Fruit fly (Drosophila melanogaster) whole organism, embryonic: ENCODE results near the gene CG10041.

Source experiments
- Atf3 ChIP-seq: fragments of 200-800 bp; sonication (Bioruptor generic); optimal IDR thresholded peaks from 3 replicates; lab custom pipeline; 2016; ENCODE audit warnings: missing biosample characterization, missing genetic modification characterization
- CG10274 ChIP-seq: fragments of 200-800 bp; sonication (Bioruptor generic); optimal IDR thresholded peaks from 3 replicates; lab custom pipeline; 2017; ENCODE audit warnings: missing biosample characterization, mild to moderate bottlenecking, missing genetic modification characterization
- CG11723 ChIP-seq: fragments of 200-800 bp; sonication (Bioruptor generic); optimal IDR thresholded peaks from 2 replicates; lab custom pipeline; 2017; ENCODE audit warnings: missing biosample characterization, mild to moderate bottlenecking, missing genetic modification characterization
- CG12236 ChIP-seq: fragments of 200-800 bp; sonication (Bioruptor generic); optimal IDR thresholded peaks from 2 replicates; lab custom pipeline; 2016; ENCODE audit warnings: missing biosample characterization, missing genetic modification characterization
- CG13287 ChIP-seq: fragments of 200-800 bp; sonication (Bioruptor generic); IDR thresholded peaks from 2 replicates; pipeline ENCODE4 v1.3.6; 2022; ENCODE audit warnings: missing biosample characterization, missing genetic modification characterization; ENCODE audit not compliant: partially characterized antibody
- CG16815 ChIP-seq: fragments of 200-800 bp; sonication (Bioruptor generic); optimal IDR thresholded peaks from 3 replicates; lab custom pipeline; 2017; ENCODE audit warnings: missing biosample characterization, mild to moderate bottlenecking, missing genetic modification characterization
- CG16863 ChIP-seq: fragments of 200-800 bp; sonication (Bioruptor generic); optimal IDR thresholded peaks from 3 replicates; lab custom pipeline; 2016; ENCODE audit warnings: missing biosample characterization, missing genetic modification characterization
- CG17328 ChIP-seq: fragments of 200-800 bp; sonication (Bioruptor generic); IDR thresholded peaks from 2 replicates; pipeline ENCODE4 v1.3.6; 2022; ENCODE audit warnings: missing biosample characterization, missing genetic modification characterization
- CG17912 ChIP-seq: fragments of 200-800 bp; sonication (Bioruptor generic); optimal IDR thresholded peaks from 2 replicates; lab custom pipeline; 2018; ENCODE audit warnings: missing biosample characterization, mild to moderate bottlenecking, missing genetic modification characterization
- CG18476 ChIP-seq: fragments of 200-800 bp; sonication (Bioruptor generic); optimal IDR thresholded peaks from 2 replicates; lab custom pipeline; 2016; ENCODE audit warnings: missing biosample characterization, mild to moderate bottlenecking, missing genetic modification characterization
- CG34376 ChIP-seq: fragments of 200-800 bp; sonication (Bioruptor generic); optimal IDR thresholded peaks from 2 replicates; lab custom pipeline; 2018; ENCODE audit warnings: missing biosample characterization, mild to moderate bottlenecking, missing genetic modification characterization
- CG6791 ChIP-seq: fragments of 200-800 bp; sonication (Bioruptor generic); IDR thresholded peaks from 3 replicates; pipeline ENCODE4 v1.3.6; 2022; ENCODE audit warnings: missing biosample characterization, missing genetic modification characterization; ENCODE audit not compliant: partially characterized antibody
- CG6813 ChIP-seq: fragments of 200-800 bp; sonication (Bioruptor generic); optimal IDR thresholded peaks from 2 replicates; lab custom pipeline; 2017; ENCODE audit warnings: missing biosample characterization, missing genetic modification characterization, mild to moderate bottlenecking, moderate library complexity, missing genetic modification reagents
- CG7556 ChIP-seq: fragments of 200-800 bp; sonication (Bioruptor generic); optimal IDR thresholded peaks from 2 replicates; lab custom pipeline; 2017; ENCODE audit warnings: missing biosample characterization, mild to moderate bottlenecking, missing genetic modification characterization
- CG7745 ChIP-seq: fragments of 200-800 bp; sonication (Bioruptor generic); optimal IDR thresholded peaks from 2 replicates; lab custom pipeline; 2018; ENCODE audit warnings: missing biosample characterization, mild to moderate bottlenecking, missing genetic modification characterization, moderate library complexity
- CG9609 ChIP-seq: fragments of 200-800 bp; sonication (Bioruptor generic); optimal IDR thresholded peaks from 3 replicates; lab custom pipeline; 2016; ENCODE audit warnings: missing biosample characterization, missing genetic modification characterization
- CG9797 ChIP-seq: fragments of 200-800 bp; sonication (Bioruptor generic); optimal IDR thresholded peaks from 3 replicates; lab custom pipeline; 2018; ENCODE audit warnings: missing biosample characterization, mild to moderate bottlenecking, missing genetic modification characterization
- D19A ChIP-seq: fragments of 200-800 bp; optimal IDR thresholded peaks from 3 replicates; lab custom pipeline; 2019; ENCODE audit warnings: missing biosample characterization, mild to moderate bottlenecking, missing genetic modification characterization, moderate library complexity
- E2f2 ChIP-seq: fragments of 200-800 bp; sonication (Bioruptor generic); IDR thresholded peaks from 2 replicates; pipeline ENCODE4 v1.3.6; 2022; ENCODE audit warnings: missing biosample characterization, missing genetic modification characterization
- Ets65A ChIP-seq: fragments of 200-800 bp; sonication (Bioruptor generic); peaks from one replicate; lab custom pipeline; 2016; ENCODE audit warnings: missing biosample characterization, missing genetic modification characterization
- NC2α ChIP-seq: fragments of 200-800 bp; sonication (Bioruptor generic); optimal IDR thresholded peaks from 2 replicates; lab custom pipeline; 2016; ENCODE audit warnings: missing biosample characterization, missing genetic modification characterization
- Oli ChIP-seq: fragments of 200-800 bp; sonication (Bioruptor generic); optimal IDR thresholded peaks from 2 replicates; lab custom pipeline; 2018; ENCODE audit warnings: missing biosample characterization, mild to moderate bottlenecking, missing genetic modification characterization, moderate library complexity
- Ravus ChIP-seq: fragments of 200-800 bp; sonication (Bioruptor generic); IDR thresholded peaks from 2 replicates; pipeline ENCODE4 v1.3.6; 2022; ENCODE audit warnings: missing biosample characterization, missing genetic modification characterization
- ab ChIP-seq: fragments of 200-800 bp; sonication (Bioruptor generic); optimal IDR thresholded peaks from 2 replicates; lab custom pipeline; 2016; ENCODE audit warnings: missing biosample characterization, missing genetic modification characterization
- amos ChIP-seq: fragments of 200-800 bp; sonication (Bioruptor generic); IDR thresholded peaks from 2 replicates; pipeline ENCODE4 v1.3.6; 2022; ENCODE audit warnings: missing biosample characterization, missing genetic modification characterization; ENCODE audit not compliant: partially characterized antibody
- caup ChIP-seq: fragments of 200-800 bp; sonication (Bioruptor generic); optimal IDR thresholded peaks from 3 replicates; lab custom pipeline; 2017; ENCODE audit warnings: missing biosample characterization, mild to moderate bottlenecking, missing genetic modification characterization, moderate library complexity; ENCODE audit not compliant: severe bottlenecking
- exex ChIP-seq: fragments of 200-800 bp; sonication (Bioruptor generic); optimal IDR thresholded peaks from 4 replicates; lab custom pipeline; 2018; ENCODE audit warnings: missing biosample characterization, mild to moderate bottlenecking, missing genetic modification characterization, moderate library complexity
- gce ChIP-seq: fragments of 200-800 bp; sonication (Bioruptor generic); IDR thresholded peaks from 3 replicates; pipeline ENCODE4 v1.3.6; 2022; ENCODE audit warnings: missing biosample characterization, missing genetic modification characterization
- grau ChIP-seq: fragments of 200-800 bp; optimal IDR thresholded peaks from 3 replicates; lab custom pipeline; 2019; ENCODE audit warnings: missing biosample characterization, mild to moderate bottlenecking, missing genetic modification characterization, moderate library complexity
- lab ChIP-seq: fragments of 200-800 bp; sonication (Bioruptor generic); optimal IDR thresholded peaks from 3 replicates; lab custom pipeline; 2017; ENCODE audit warnings: missing biosample characterization, missing genetic modification characterization, mild to moderate bottlenecking, moderate library complexity, missing genetic modification reagents
- luna ChIP-seq: fragments of 200-800 bp; sonication (Bioruptor generic); optimal IDR thresholded peaks from 2 replicates; lab custom pipeline; 2016; ENCODE audit warnings: missing biosample characterization, missing genetic modification characterization
- mirr ChIP-seq: fragments of 200-800 bp; sonication (Bioruptor generic); optimal IDR thresholded peaks from 3 replicates; lab custom pipeline; 2018; ENCODE audit warnings: missing biosample characterization, mild to moderate bottlenecking, missing genetic modification characterization
- nerfin-1 ChIP-seq: fragments of 200-800 bp; sonication (Bioruptor generic); optimal IDR thresholded peaks from 3 replicates; lab custom pipeline; 2019; ENCODE audit warnings: missing biosample characterization, mild to moderate bottlenecking, missing genetic modification characterization, moderate library complexity
- org-1 ChIP-seq: fragments of 200-800 bp; sonication (Bioruptor generic); optimal IDR thresholded peaks from 2 replicates; lab custom pipeline; 2017; ENCODE audit warnings: missing biosample characterization, missing genetic modification characterization
- pb ChIP-seq: fragments of 200-800 bp; sonication (Bioruptor generic); optimal IDR thresholded peaks from 3 replicates; lab custom pipeline; 2016; ENCODE audit warnings: missing biosample characterization, missing genetic modification characterization
- unpg ChIP-seq: fragments of 200-800 bp; sonication (Bioruptor generic); optimal IDR thresholded peaks from 3 replicates; lab custom pipeline; 2018; ENCODE audit warnings: missing biosample characterization, mild to moderate bottlenecking, missing genetic modification characterization, moderate library complexity
- vvl ChIP-seq: fragments of 200-800 bp; sonication (Bioruptor generic); IDR thresholded peaks from 2 replicates; pipeline ENCODE4 v1.3.6; 2022; ENCODE audit warnings: missing biosample characterization, missing genetic modification characterization

Gene CG10041

dm6 chr3R:12398620-12399247, 46.8 kb upstream of the CG10041 start, which contains the start of gene Cyp9f3 (continued):
- TF ChIP-seq CG17912 (GFP tag; lab: Kevin White, UChicago) (no peak), E2f2 (GFP tag; lab: Robert Waterston, UW) (no peak), CG17328 (GFP tag; lab: Robert Waterston, UW) (no peak), CG6791 (GFP tag; lab: Robert Waterston, UW) (no peak), exex (peak; percentile 53), unpg (GFP tag; lab: Kevin White, UChicago) (no peak), Atf3 (GFP tag; lab: Kevin White, UChicago) (no peak), nerfin-1 (tag; lab: Kevin White, UChicago) (no peak), CG7556 (no peak), caup (GFP tag; lab: Kevin White, UChicago) (no peak), CG13287 (peak; percentile 25; the same call in 1 of the 2 replicates), CG34376 (GFP tag; lab: Kevin White, UChicago) (peak; percentile 96), CG16863 (GFP tag; lab: Kevin White, UChicago) (no peak), Oli (tag; lab: Kevin White, UChicago) (no peak), pb (GFP tag; lab: Kevin White, UChicago) (no peak), org-1 (no peak), CG12236 (GFP tag; lab: Kevin White, UChicago) (no peak), CG10274 (GFP tag; lab: Kevin White, UChicago) (peak; percentile 63), Ravus (no peak), lab (GFP tag; lab: Kevin White, UChicago) (peak; percentile 25), amos (peak; percentile 33; the same call in 1 of the 2 replicates), CG9797 (GFP tag; lab: Kevin White, UChicago) (no peak), NC2α (GFP tag; lab: Kevin White, UChicago) (no peak), grau (tag; lab: Kevin White, UChicago) (no peak), luna (GFP tag; lab: Kevin White, UChicago) (no peak)

DNA sequence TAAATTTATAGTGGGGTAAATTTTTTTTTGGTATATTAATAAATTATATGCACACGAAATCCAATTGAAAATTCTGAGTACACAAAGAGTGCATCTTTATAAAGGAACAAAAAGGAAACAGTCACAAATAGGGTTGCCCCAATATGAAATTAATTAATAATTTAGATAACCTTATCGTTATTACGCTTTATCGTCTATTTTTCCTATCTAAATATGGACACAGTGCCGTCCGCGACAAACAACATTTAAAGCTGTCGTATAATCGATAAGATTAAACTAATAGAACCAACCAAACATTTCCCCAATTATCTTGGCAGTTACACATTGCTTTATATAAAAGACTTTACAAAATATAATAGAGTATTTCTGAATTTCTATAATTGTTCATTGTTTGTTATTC, 46.2 kb upstream of the CG10041 start:
- TF ChIP-seq CG6813 (GFP tag; lab: Kevin White, UChicago) (peak; percentile 0), gce (GFP tag; lab: Robert Waterston, UW) (no peak), ab (GFP tag; lab: Kevin White, UChicago) (no peak), CG7745 (peak; percentile 89), exex (peak; percentile 86), mirr (GFP tag; lab: Kevin White, UChicago) (peak; percentile 67), D19A (tag; lab: Kevin White, UChicago) (peak; percentile 17), CG18476 (GFP tag; lab: Kevin White, UChicago) (peak; percentile 13), CG34376 (GFP tag; lab: Kevin White, UChicago) (peak; percentile 18), CG11723 (GFP tag; lab: Kevin White, UChicago) (no peak)
- TF ChIP-seq, all 482 proteins: peak for 7

DNA sequence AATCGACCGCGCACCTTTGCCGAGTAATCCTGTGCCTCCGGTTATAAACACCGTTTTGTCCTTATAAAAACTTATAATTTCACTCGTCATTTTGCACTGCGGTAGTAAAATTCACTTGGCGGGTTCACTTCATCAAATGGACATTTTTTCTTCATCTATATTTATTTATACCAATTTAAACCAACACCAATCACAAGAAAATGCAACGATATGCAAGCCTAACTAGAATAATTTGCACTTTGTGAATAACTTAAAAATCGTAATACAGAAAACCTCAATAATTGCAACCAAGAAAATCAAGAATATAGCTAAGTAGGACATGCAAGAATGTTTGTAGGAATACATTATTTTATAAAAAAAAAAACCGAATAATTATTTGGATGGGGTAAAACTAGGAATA, 44.0 kb upstream of the CG10041 start, which contains the start of the genes CG10096 and CG10097:
Gene CG10096, minus strand, starts transcription at position 101 of the 400 bp plus-strand sequence.
Gene CG10097, minus strand, starts transcription at position 101 of the 400 bp plus-strand sequence.
- TF ChIP-seq vvl = no peak
- no peak for TF ChIP-seq CG9609 (GFP tag; lab: Kevin White, UChicago)
- TF ChIP-seq Ets65A (GFP tag; lab: Kevin White, UChicago) = peak; percentile 29
- no peak for TF ChIP-seq CG10274 (GFP tag; lab: Kevin White, UChicago)
- no peak for TF ChIP-seq CG16815 (GFP tag; lab: Kevin White, UChicago)
